Fruit fly (Drosophila melanogaster) whole organism, adult: ENCODE measurements around the gene vig2.

Experiments used
- CG11617 ChIP-seq: fragments of 200-800 bp; sonication (Bioruptor generic); optimal IDR thresholded peaks from 2 replicates; lab custom pipeline; 2017; ENCODE audit warnings: mild to moderate bottlenecking, missing biosample characterization, missing genetic modification reagents, missing genetic modification characterization
- CG33017 ChIP-seq: fragments of 200-800 bp; sonication (Bioruptor generic); optimal IDR thresholded peaks from 2 replicates; lab custom pipeline; 2018; ENCODE audit warnings: missing biosample characterization, mild to moderate bottlenecking, missing genetic modification characterization, moderate library complexity
- Mnt ChIP-seq: fragments of 200-800 bp; sonication (Bioruptor generic); optimal IDR thresholded peaks from 2 replicates; lab custom pipeline; 2016; ENCODE audit warnings: missing biosample characterization, mild to moderate bottlenecking, missing genetic modification characterization

dm6 chr3R:25152342-25152741 lies 29.2 kb downstream of the vig2 start:
- TF ChIP-seq CG11617 (GFP tag; lab: Kevin White, UChicago) (no peak), Mnt (GFP tag; lab: Kevin White, UChicago) (no peak), CG33017 (no peak)
